Fruit fly (Drosophila melanogaster): ENCODE measurements around the gene Dip-C.

Gene Dip-C

DNA sequence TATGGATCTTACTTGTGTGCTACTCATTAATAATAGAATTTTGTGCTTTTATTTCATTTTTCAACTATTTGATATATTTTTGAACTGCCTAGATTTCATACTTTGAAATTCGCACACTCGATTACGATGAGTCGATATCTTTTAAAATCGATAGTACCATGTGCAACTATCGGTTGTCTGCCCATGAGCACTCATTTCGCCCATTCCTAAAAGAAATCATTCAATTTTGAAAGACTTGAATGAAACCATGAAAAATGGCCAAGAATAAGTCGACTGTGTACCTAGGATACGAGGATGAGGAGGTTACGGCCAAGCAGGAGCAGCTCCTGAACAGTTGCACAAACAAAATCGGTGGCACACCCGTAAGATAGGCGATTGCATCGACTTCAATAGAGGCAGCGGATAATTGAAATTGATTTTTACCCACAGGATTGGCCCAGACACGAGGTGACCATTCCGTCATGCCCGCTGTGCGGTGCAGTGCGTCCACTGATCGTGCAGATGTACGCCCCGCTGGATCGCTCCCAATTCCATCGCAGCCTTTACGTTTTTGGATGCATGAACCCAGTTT, 42.9 kb upstream of the Dip-C start, which contains the start of gene trus (continued):
- TF ChIP-seq pzg (GFP tag; optimal IDR thresholded peaks at IDR 0.05) (peak; percentile 70), CG18476 (GFP tag; optimal IDR thresholded peaks at IDR 0.05) (no peak), CG14860 (GFP tag; IDR thresholded peaks at IDR 0.05; ENCODE audit: partially characterized antibody) (peak; percentile 76), trem (tag; optimal IDR thresholded peaks at IDR 0.05) (peak; percentile 39), CG2129 (GFP tag; IDR thresholded peaks at IDR 0.05; ENCODE audit: partially characterized antibody) (peak; percentile 78), wdn (GFP tag; IDR thresholded peaks at IDR 0.05) (no peak), ash1 (GFP tag; optimal IDR thresholded peaks at IDR 0.05) (no peak), CrebB (tag; optimal IDR thresholded peaks at IDR 0.05) (no peak), CG2120 (GFP tag; optimal IDR thresholded peaks at IDR 0.05) (peak; percentile 4), CG10209 (GFP tag; optimal IDR thresholded peaks at IDR 0.05) (no peak), amos (GFP tag; IDR thresholded peaks at IDR 0.05; ENCODE audit: partially characterized antibody) (peak; percentile 90), stwl (tag; optimal IDR thresholded peaks at IDR 0.05) (peak; percentile 74), Hey (tag; optimal IDR thresholded peaks at IDR 0.05) (no peak), Doc3 (GFP tag; IDR thresholded peaks at IDR 0.05; ENCODE audit: partially characterized antibody) (peak; percentile 88), mld (GFP tag; IDR thresholded peaks at IDR 0.05; ENCODE audit: partially characterized antibody) (0 out of 3 replicates have a peak, but pooled peaks have one; percentile 52)

DNA sequence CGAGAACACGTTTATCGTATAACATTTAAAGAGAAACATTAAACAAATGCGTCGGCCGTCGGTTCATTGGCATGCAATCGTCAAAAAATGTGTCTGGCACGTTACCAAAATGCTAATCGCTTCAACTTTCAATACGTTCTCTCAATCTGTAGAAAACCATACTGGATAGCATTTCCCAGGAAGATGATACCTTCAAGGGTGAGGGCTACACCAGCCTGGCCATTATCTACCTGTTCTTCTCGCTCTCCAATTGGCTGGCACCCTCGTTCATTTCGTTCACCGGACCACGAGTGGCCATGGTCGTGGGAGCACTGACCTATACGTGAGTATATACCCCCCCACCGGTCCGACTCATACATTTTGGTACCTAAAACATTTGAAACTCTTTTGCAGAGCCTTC, 40.9 kb upstream of the Dip-C start:
- no peak for TF ChIP-seq prd (optimal IDR thresholded peaks at IDR 0.05)
- no peak for TF ChIP-seq prd (GFP tag; IDR thresholded peaks at IDR 0.05)
- no peak for TF ChIP-seq D19B (GFP tag; optimal IDR thresholded peaks at IDR 0.05)
- peak; percentile 7 for TF ChIP-seq Nf-YC (tag; optimal IDR thresholded peaks at IDR 0.05)
- TF ChIP-seq CkIIα-i1 (GFP tag; IDR thresholded peaks at IDR 0.05): no peak
- TF ChIP-seq Stat92E (GFP tag; optimal IDR thresholded peaks at IDR 0.05): peak in 1 of 3 experiments; percentile 33
- TF ChIP-seq kni (GFP tag; optimal IDR thresholded peaks at IDR 0.05): peak; percentile 90
- 0 out of 4 replicates have a peak, but pooled peaks have one; percentile 65 for TF ChIP-seq chinmo (GFP tag; IDR thresholded peaks at IDR 0.05; ENCODE audit: partially characterized antibody)
- TF ChIP-seq jigr1 (GFP tag; IDR thresholded peaks at IDR 0.05): no peak
- 0 out of 3 replicates have a peak, but pooled peaks have one; percentile 16 for TF ChIP-seq CG2199 (GFP tag; IDR thresholded peaks at IDR 0.05)
- 0 out of 2 replicates have a peak, but pooled peaks have one; percentile 19 for TF ChIP-seq vvl (GFP tag; IDR thresholded peaks at IDR 0.05)

DNA sequence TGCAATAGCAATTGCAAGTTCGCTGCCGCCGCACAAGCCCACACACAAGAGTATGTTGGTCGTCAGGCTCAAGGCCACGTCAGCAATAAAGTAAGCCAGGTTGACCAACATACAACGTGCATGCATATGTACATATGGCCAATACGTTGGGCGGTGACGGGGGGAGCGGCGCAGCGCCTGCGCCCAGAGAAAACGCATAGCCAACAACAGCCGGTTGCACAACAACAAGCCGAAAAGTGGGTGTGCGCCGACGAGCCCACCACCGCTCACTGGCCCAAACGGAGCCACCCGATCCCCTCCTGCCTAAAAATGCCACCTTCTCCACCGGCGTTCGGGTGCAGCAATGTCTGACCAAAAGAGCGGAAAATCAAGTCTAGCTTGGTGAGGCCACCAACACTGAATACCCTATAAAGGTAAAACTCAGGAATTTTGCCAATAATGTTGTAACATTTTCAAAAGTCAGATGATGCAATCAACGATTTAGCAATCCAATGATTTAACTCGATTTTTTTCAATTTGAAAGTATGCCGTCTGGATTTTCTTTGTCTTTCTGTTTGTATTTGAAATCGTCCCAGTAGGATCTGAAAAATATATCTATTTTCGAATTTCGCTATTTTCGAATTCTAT, 38.4 kb upstream of the Dip-C start, which contains the start of gene CG5509:
Gene CG5509 (plus strand): TSS at position 577 of the 627 bp plus-strand sequence.
- TF ChIP-seq sr (GFP tag; IDR thresholded peaks at IDR 0.05) (peak; percentile 46; the same call in 2 of the 3 replicates), chn (GFP tag; optimal IDR thresholded peaks at IDR 0.05) (no peak), Pdp1 (GFP tag; optimal IDR thresholded peaks at IDR 0.05) (peak in 1 of 2 experiments; percentile 59), sc (optimal IDR thresholded peaks at IDR 0.05) (no peak), sc (GFP tag; optimal IDR thresholded peaks at IDR 0.05) (no peak), CG7745 (tag; optimal IDR thresholded peaks at IDR 0.05) (no peak), Xbp1 (GFP tag; optimal IDR thresholded peaks at IDR 0.05) (peak; percentile 4), sd (tag; optimal IDR thresholded peaks at IDR 0.05) (peak; percentile 26), crp (GFP tag; optimal IDR thresholded peaks at IDR 0.05) (no peak), bsh (GFP tag; optimal IDR thresholded peaks at IDR 0.05) (no peak), eyg (GFP tag; optimal IDR thresholded peaks at IDR 0.05) (no peak), ewg (GFP tag; optimal IDR thresholded peaks at IDR 0.05) (peak; percentile 83), z (GFP tag; IDR thresholded peaks at IDR 0.05) (no peak), psq (GFP tag; optimal IDR thresholded peaks at IDR 0.05) (no peak), CG32767 (GFP tag; IDR thresholded peaks at IDR 0.05) (no peak), CG4404 (GFP tag; IDR thresholded peaks at IDR 0.05) (no peak), CG4707 (GFP tag; optimal IDR thresholded peaks at IDR 0.05) (no peak), CTCF (GFP tag; optimal IDR thresholded peaks at IDR 0.05) (no peak), crol (GFP tag; IDR thresholded peaks at IDR 0.05) (peak; percentile 88), grn (GFP tag; optimal IDR thresholded peaks at IDR 0.05) (no peak), CG17912 (GFP tag; optimal IDR thresholded peaks at IDR 0.05) (no peak), scrt (GFP tag; optimal IDR thresholded peaks at IDR 0.05) (no peak)
